Worm (Caenorhabditis elegans) whole organism, L1 larva: ENCODE results near the gene far-8.
A peak's percentile ranks its signal among the peaks of the same experiment; 100 is the strongest.

Source experiments
- C16A3.4 ChIP-seq: fragments of 150-350 bp; optimal IDR thresholded peaks from 2 replicates; lab custom pipeline; 2014; ENCODE audit warnings: missing biosample characterization, missing genetic modification characterization
- C34B4.2 ChIP-seq: sonication (generic microtip); optimal IDR thresholded peaks from 2 replicates; lab custom pipeline; 2017; ENCODE audit warnings: mild to moderate bottlenecking, missing genetic modification characterization, missing compliant biosample characterization
- ama-1 ChIP-seq: fragments of 150-350 bp; optimal IDR thresholded peaks from 2 replicates; lab custom pipeline; 2014
- blmp-1 ChIP-seq: fragments of 150-350 bp; optimal IDR thresholded peaks from 2 replicates; lab custom pipeline; 2014; ENCODE audit warnings: missing biosample characterization, missing genetic modification characterization
- ceh-63 ChIP-seq: fragments of 200-800 bp; sonication (Bioruptor generic); optimal IDR thresholded peaks from 2 replicates; lab custom pipeline; 2018; ENCODE audit warnings: mild to moderate bottlenecking, missing genetic modification characterization, missing compliant biosample characterization
- ceh-8 ChIP-seq: fragments of 200-800 bp; sonication (Bioruptor generic); optimal IDR thresholded peaks from 2 replicates; lab custom pipeline; 2018; ENCODE audit warnings: mild to moderate bottlenecking, missing genetic modification characterization, moderate library complexity, missing compliant biosample characterization
- ces-1 ChIP-seq: fragments of 150-350 bp; optimal IDR thresholded peaks from 2 replicates; lab custom pipeline; 2014; ENCODE audit warnings: missing biosample characterization, missing genetic modification reagents, missing genetic modification characterization
- dsc-1 ChIP-seq: sonication (generic microtip); optimal IDR thresholded peaks from 2 replicates; lab custom pipeline; 2016; ENCODE audit warnings: mild to moderate bottlenecking, missing genetic modification characterization, missing compliant biosample characterization
- efl-1 ChIP-seq, 4 experiments: fragments of 150-350 bp; optimal IDR thresholded peaks in 3 of 4; peaks in 1 of 4; 1 replicate in 1 of 4; 2 replicates in 3 of 4; lab custom pipeline; 2014; ENCODE audit warnings: missing biosample characterization in 2 of 4, missing genetic modification characterization in 2 of 4, missing genetic modification reagents in 2 of 4
- elt-2 ChIP-seq: sonication (generic microtip); optimal IDR thresholded peaks from 2 replicates; lab custom pipeline; 2016; ENCODE audit warnings: missing genetic modification characterization, mild to moderate bottlenecking, inconsistent platforms, missing compliant biosample characterization, missing genetic modification reagents
- elt-3 ChIP-seq, 6 experiments: fragments of 150-350 bp in 1 of 6; sonication (generic microtip); optimal IDR thresholded peaks; 2 replicates each; lab custom pipeline; 2017 to 2018; ENCODE audit warnings: missing biosample characterization in 6 of 6, missing genetic modification characterization in 6 of 6, inconsistent platforms in 1 of 6
- fkh-10 ChIP-seq: sonication (generic microtip); optimal IDR thresholded peaks from 2 replicates; lab custom pipeline; 2017; ENCODE audit warnings: missing biosample characterization, missing genetic modification reagents, missing genetic modification characterization
- fkh-8 ChIP-seq: sonication (generic microtip); optimal IDR thresholded peaks from 2 replicates; lab custom pipeline; 2016; ENCODE audit warnings: mild to moderate bottlenecking, missing genetic modification characterization, missing compliant biosample characterization
- fos-1 ChIP-seq: fragments of 150-350 bp; optimal IDR thresholded peaks from 2 replicates; lab custom pipeline; 2014; ENCODE audit warnings: missing biosample characterization, missing genetic modification characterization
- grh-1 ChIP-seq: fragments of 200-800 bp; sonication (Bioruptor generic); IDR thresholded peaks from 2 replicates; pipeline ENCODE4 v1.3.6; 2022; ENCODE audit warnings: missing genetic modification reagents, missing genetic modification characterization, missing compliant biosample characterization
- hpl-2 ChIP-seq: fragments of 150-350 bp; optimal IDR thresholded peaks from 2 replicates; lab custom pipeline; 2014; ENCODE audit warnings: missing biosample characterization, missing genetic modification reagents, missing genetic modification characterization
- isw-1 ChIP-seq: fragments of 200-800 bp; sonication (Bioruptor generic); IDR thresholded peaks from 2 replicates; pipeline ENCODE4 v1.3.6; 2022; ENCODE audit warnings: missing genetic modification characterization, missing compliant biosample characterization
- lin-14 ChIP-seq: fragments of 200-800 bp; sonication (Bioruptor generic); optimal IDR thresholded peaks from 2 replicates; lab custom pipeline; 2018; ENCODE audit warnings: mild to moderate bottlenecking, missing genetic modification characterization, moderate library complexity, missing compliant biosample characterization
- lin-35 ChIP-seq, 2 experiments: fragments of 150-350 bp; optimal IDR thresholded peaks; 2 replicates each; lab custom pipeline; 2014; ENCODE audit warnings: missing biosample characterization in 2 of 2, missing genetic modification characterization in 2 of 2, missing genetic modification reagents in 2 of 2
- lsy-2 ChIP-seq, 2 experiments: fragments of 150-350 bp; optimal IDR thresholded peaks; 2 replicates each; lab custom pipeline; 2014; ENCODE audit warnings: missing biosample characterization in 2 of 2, missing genetic modification characterization in 2 of 2
- mdl-1 ChIP-seq, 2 experiments: fragments of 150-350 bp; optimal IDR thresholded peaks; 2 replicates each; lab custom pipeline; 2014 to 2017; ENCODE audit warnings: missing biosample characterization in 2 of 2, missing genetic modification characterization in 2 of 2, inconsistent platforms in 1 of 2
- mep-1 ChIP-seq: fragments of 150-350 bp; optimal IDR thresholded peaks from 2 replicates; lab custom pipeline; 2014; ENCODE audit warnings: missing biosample characterization, missing genetic modification characterization
- nhr-11 ChIP-seq: fragments of 150-350 bp; optimal IDR thresholded peaks from 2 replicates; lab custom pipeline; 2014; ENCODE audit warnings: missing biosample characterization, missing genetic modification characterization
- nhr-20 ChIP-seq: sonication (generic microtip); optimal IDR thresholded peaks from 2 replicates; lab custom pipeline; 2016; ENCODE audit warnings: mild to moderate bottlenecking, missing genetic modification characterization, missing compliant biosample characterization
- nhr-237 ChIP-seq: fragments of 150-350 bp; optimal IDR thresholded peaks from 2 replicates; lab custom pipeline; 2014; ENCODE audit warnings: missing biosample characterization, missing genetic modification characterization
- nhr-47 ChIP-seq: sonication (generic microtip); optimal IDR thresholded peaks from 2 replicates; lab custom pipeline; 2016; ENCODE audit warnings: mild to moderate bottlenecking, missing genetic modification characterization, moderate library complexity, missing compliant biosample characterization
- nhr-71 ChIP-seq: sonication (generic microtip); optimal IDR thresholded peaks from 2 replicates; lab custom pipeline; 2016; ENCODE audit warnings: mild to moderate bottlenecking, missing genetic modification characterization, moderate library complexity, missing compliant biosample characterization
- nhr-85 ChIP-seq: sonication (generic microtip); peaks from one replicate; lab custom pipeline; 2016; ENCODE audit warnings: missing genetic modification characterization, inconsistent platforms, missing compliant biosample characterization
- nhr-90 ChIP-seq: sonication (generic microtip); optimal IDR thresholded peaks from 2 replicates; lab custom pipeline; 2016; ENCODE audit warnings: mild to moderate bottlenecking, missing genetic modification characterization, missing compliant biosample characterization; ENCODE audit not compliant: poor library complexity
- pag-3 ChIP-seq: sonication (generic microtip); optimal IDR thresholded peaks from 2 replicates; lab custom pipeline; 2017; ENCODE audit warnings: missing genetic modification characterization, mild to moderate bottlenecking, missing compliant biosample characterization, antibody characterized with exemption, borderline replicate concordance; ENCODE audit not compliant: insufficient read depth
- rnt-1 ChIP-seq: sonication (generic microtip); optimal IDR thresholded peaks from 2 replicates; lab custom pipeline; 2016; ENCODE audit warnings: mild to moderate bottlenecking, missing genetic modification characterization, moderate library complexity, missing compliant biosample characterization
- skn-1 ChIP-seq: fragments of 150-350 bp; optimal IDR thresholded peaks from 2 replicates; lab custom pipeline; 2014; ENCODE audit warnings: missing biosample characterization, missing genetic modification characterization
- snpc-4 ChIP-seq: fragments of 150-350 bp; optimal IDR thresholded peaks from 2 replicates; lab custom pipeline; 2014; ENCODE audit warnings: missing biosample characterization, missing genetic modification characterization
- snu-23 ChIP-seq: sonication (generic microtip); optimal IDR thresholded peaks from 2 replicates; lab custom pipeline; 2016; ENCODE audit warnings: missing genetic modification characterization, missing compliant biosample characterization
- swsn-7 ChIP-seq: sonication (generic microtip); optimal IDR thresholded peaks from 2 replicates; lab custom pipeline; 2016; ENCODE audit warnings: missing genetic modification characterization, missing compliant biosample characterization
- tlp-1 ChIP-seq: fragments of 150-350 bp; optimal IDR thresholded peaks from 2 replicates; lab custom pipeline; 2014; ENCODE audit warnings: missing biosample characterization, missing genetic modification characterization
- unc-86 ChIP-seq: sonication (generic microtip); optimal IDR thresholded peaks from 2 replicates; lab custom pipeline; 2016; ENCODE audit warnings: missing genetic modification characterization, missing compliant biosample characterization
- unc-98 ChIP-seq: fragments of 200-800 bp; sonication (Bioruptor generic); IDR thresholded peaks from 2 replicates; pipeline ENCODE4 v1.3.6; 2022; ENCODE audit warnings: missing genetic modification characterization, missing compliant biosample characterization
- vab-15 ChIP-seq: sonication (generic microtip); optimal IDR thresholded peaks from 2 replicates; lab custom pipeline; 2017; ENCODE audit warnings: missing genotype, mild to moderate bottlenecking, missing genetic modification characterization, missing compliant biosample characterization
- xbp-1 ChIP-seq: sonication (generic microtip); optimal IDR thresholded peaks from 2 replicates; lab custom pipeline; 2016; ENCODE audit warnings: missing genetic modification characterization, missing compliant biosample characterization
- zip-4 ChIP-seq: fragments of 200-800 bp; sonication (Bioruptor generic); optimal IDR thresholded peaks from 2 replicates; lab custom pipeline; 2018; ENCODE audit warnings: mild to moderate bottlenecking, missing genetic modification characterization, moderate library complexity, missing compliant biosample characterization

far-8 gene

DNA sequence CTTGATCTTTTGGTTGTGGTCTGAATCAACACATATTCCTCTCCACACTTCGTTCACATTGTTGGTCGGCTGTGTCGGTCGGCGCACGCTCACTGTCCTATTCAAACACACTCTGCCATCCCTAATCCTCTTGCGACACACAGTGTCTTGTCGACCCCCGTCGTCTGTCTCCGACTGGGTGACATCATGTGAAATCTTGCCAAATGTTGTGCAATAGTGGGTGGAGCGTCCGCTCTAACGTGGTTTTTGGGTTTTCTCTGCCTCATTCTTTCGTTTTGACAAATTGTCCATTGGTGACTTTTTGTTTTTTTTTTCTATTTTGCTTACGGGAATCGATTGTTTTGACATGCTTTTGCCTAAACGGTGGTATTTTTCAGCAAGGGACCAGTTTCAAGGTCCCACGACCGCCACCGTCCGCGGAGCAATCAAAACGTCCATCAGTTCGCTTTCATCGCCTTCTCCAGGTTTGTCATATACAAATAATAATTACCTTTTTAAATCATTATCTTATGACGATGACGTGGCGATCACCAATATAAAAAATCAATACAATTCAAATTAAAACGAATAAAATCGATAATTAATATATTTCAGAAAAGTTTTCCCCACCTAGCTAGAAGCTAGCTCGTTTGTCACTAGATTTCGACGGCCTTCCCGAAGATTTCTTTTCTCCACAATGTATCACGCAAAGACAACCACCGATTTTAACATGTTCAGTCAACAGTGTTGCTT lies 8.9 kb upstream of the far-8 start (continued):
- TF ChIP-seq mep-1 (tag; lab: Kevin White, UChicago) (peak; percentile 93), ama-1 (lab: Kevin White, UChicago) (peak; percentile 80), fkh-10 (peak; percentile 81), isw-1 (peak; percentile 83), ces-1 (GFP tag; lab: Kevin White, UChicago) (no peak), rnt-1 (tag; lab: Kevin White, UChicago) (peak; percentile 86), skn-1 (tag; lab: Kevin White, UChicago) (peak; percentile 96), tlp-1 (tag; lab: Kevin White, UChicago) (no peak), elt-2 (tag; lab: Kevin White, UChicago) (peak; percentile 63), dsc-1 (tag; lab: Kevin White, UChicago) (peak; percentile 65), elt-3 (tag; optimal IDR thresholded peaks at IDR 0.05; lab: Kevin White, UChicago) (peak in 5 of 6 experiments; percentile 5 to 84 (median 65)), zip-4 (peak; percentile 92), nhr-90 (tag; lab: Kevin White, UChicago) (peak; percentile 84), vab-15 (no peak)
- TF ChIP-seq, all 84 proteins: peak for 55

ce11 chrIII:834443-834815 lies 8.3 kb upstream of the far-8 start:
- TF ChIP-seq zip-4 (peak; percentile 7), ceh-8 (GFP tag; lab: Kevin White, UChicago) (no peak), nhr-47 (no peak), nhr-85 (tag; lab: Kevin White, UChicago) (peak; percentile 64), mdl-1 (tag; optimal IDR thresholded peaks at IDR 0.05; lab: Kevin White, UChicago) (peak in 1 of 2 experiments; percentile 7), C34B4.2 (tag; lab: Kevin White, UChicago) (peak; percentile 24)

DNA sequence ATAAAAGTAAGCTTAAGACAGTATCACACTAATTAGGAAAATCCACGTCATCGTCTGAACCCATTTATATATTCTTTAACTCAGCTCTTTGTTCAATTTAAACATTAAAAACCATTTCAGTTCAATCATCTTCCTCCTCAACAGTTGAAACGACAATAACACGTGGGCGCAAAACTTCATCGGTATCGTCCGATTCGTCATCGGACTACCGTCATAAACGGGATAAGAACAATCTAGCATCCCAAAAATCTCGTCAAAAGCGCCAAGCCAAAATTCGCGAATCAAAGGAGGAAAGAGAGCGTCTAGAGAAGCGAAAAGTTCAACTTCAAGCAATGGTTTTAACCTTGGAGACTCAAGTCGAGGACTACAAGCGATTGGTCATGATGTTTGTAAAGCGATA lies 7.5 kb upstream of the far-8 start:
- no peak for TF ChIP-seq fkh-8 (tag; lab: Kevin White, UChicago)
- TF ChIP-seq dsc-1 (tag; lab: Kevin White, UChicago), result peak; percentile 10
- TF ChIP-seq ama-1 (lab: Kevin White, UChicago), result peak; percentile 22

DNA sequence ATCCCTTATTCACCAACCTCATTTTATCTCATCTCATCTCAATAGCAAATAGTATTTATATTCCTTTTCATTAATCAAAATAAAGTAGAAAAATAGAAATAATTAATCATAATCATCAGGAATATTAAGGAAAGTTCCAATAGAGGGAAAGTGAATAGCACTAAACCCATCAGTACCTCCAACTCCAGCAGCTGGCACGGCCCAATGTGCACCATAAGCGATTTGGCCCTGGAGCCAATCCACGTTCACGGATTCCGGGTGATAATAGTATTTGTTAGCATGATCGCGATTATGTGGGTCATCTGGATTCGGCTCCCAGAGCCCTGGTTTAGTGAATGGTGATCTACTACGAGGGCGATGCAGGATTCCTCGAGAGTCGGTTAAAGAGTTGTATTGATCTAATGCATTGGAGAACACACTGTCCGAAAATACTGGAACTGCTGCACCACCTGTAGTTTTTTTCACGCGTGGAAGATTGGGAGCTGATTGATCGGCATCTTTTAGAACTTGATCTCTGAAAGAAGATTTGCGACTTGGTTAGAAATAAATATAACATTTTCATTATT lies 6.9 kb upstream of the far-8 start:
- TF ChIP-seq dsc-1 (tag; lab: Kevin White, UChicago), result peak; percentile 32
- TF ChIP-seq snpc-4 (tag; lab: Kevin White, UChicago), result no peak
- TF ChIP-seq nhr-20 (tag; lab: Kevin White, UChicago), result peak; percentile 31
- TF ChIP-seq lsy-2 (tag; optimal IDR thresholded peaks at IDR 0.05; lab: Kevin White, UChicago), result peak; percentile 40 to 64
- peak; percentile 36; the same call in 1 of the 2 replicates for TF ChIP-seq isw-1
- TF ChIP-seq elt-3 (tag; optimal IDR thresholded peaks at IDR 0.05; lab: Kevin White, UChicago), result no peak
- peak; percentile 11 for TF ChIP-seq lin-14 (GFP tag; lab: Kevin White, UChicago)
- TF ChIP-seq ama-1 (lab: Kevin White, UChicago), result peak; percentile 97
- TF ChIP-seq vab-15, result no peak
- no peak for TF ChIP-seq unc-98 (GFP tag; lab: Robert Waterston, UW)
- peak; percentile 69 for TF ChIP-seq nhr-90 (tag; lab: Kevin White, UChicago)
- no peak for TF ChIP-seq pag-3
- no peak for TF ChIP-seq hpl-2
- peak; percentile 75 for TF ChIP-seq nhr-71 (tag; lab: Kevin White, UChicago)
- peak; percentile 55 for TF ChIP-seq C34B4.2 (tag; lab: Kevin White, UChicago)
- peak; percentile 22 for TF ChIP-seq nhr-11 (tag; lab: Kevin White, UChicago)
- peak; percentile 15 for TF ChIP-seq snu-23
- peak; percentile 29 for TF ChIP-seq elt-2 (tag; lab: Kevin White, UChicago)
- no peak for TF ChIP-seq blmp-1 (tag; lab: Kevin White, UChicago)
- TF ChIP-seq lin-35 (GFP tag; optimal IDR thresholded peaks at IDR 0.05; lab: Kevin White, UChicago), result peak in 1 of 2 experiments; percentile 19
- no peak for TF ChIP-seq ceh-63 (GFP tag; lab: Kevin White, UChicago)
- peak; percentile 7 for TF ChIP-seq swsn-7 (tag; lab: Kevin White, UChicago)
- TF ChIP-seq nhr-237 (tag; lab: Kevin White, UChicago), result no peak
- TF ChIP-seq unc-86 (tag; lab: Kevin White, UChicago), result peak; percentile 47
- TF ChIP-seq C16A3.4, result peak; percentile 23
- peak; percentile 66 for TF ChIP-seq grh-1 (GFP tag; lab: Robert Waterston, UW)
- TF ChIP-seq xbp-1 (tag; lab: Kevin White, UChicago), result peak; percentile 18
- peak; percentile 34 to 45 for TF ChIP-seq efl-1 (optimal IDR thresholded peaks at IDR 0.05; lab: Kevin White, UChicago)
- no peak for TF ChIP-seq efl-1 (GFP tag; optimal IDR thresholded peaks at IDR 0.05 in 1 of 2; lab: Kevin White, UChicago)
- peak; percentile 24 for TF ChIP-seq fkh-8 (tag; lab: Kevin White, UChicago)
- peak; percentile 4 for TF ChIP-seq fos-1 (tag; lab: Kevin White, UChicago)
- TF ChIP-seq fkh-10, result peak; percentile 60
- TF ChIP-seq nhr-47, result peak; percentile 68
- peak; percentile 30 for TF ChIP-seq skn-1 (tag; lab: Kevin White, UChicago)
